Worm (Caenorhabditis elegans) whole organism, L1 larva: ENCODE measurements around the gene M03B6.1.

Experiments
- F16B12.6 ChIP-seq: fragments of 150-350 bp; optimal IDR thresholded peaks from 2 replicates; lab custom pipeline; 2014; ENCODE audit warnings: missing biosample characterization, missing genetic modification characterization
- egl-27 ChIP-seq, 2 experiments: fragments of 150-350 bp in 1 of 2; sonication (generic microtip); optimal IDR thresholded peaks; 3 replicates each; lab custom pipeline; 2017 to 2018; ENCODE audit warnings: missing biosample characterization in 2 of 2, missing genetic modification characterization in 2 of 2, missing genetic modification reagents in 2 of 2
- elt-2 ChIP-seq: sonication (generic microtip); optimal IDR thresholded peaks from 2 replicates; lab custom pipeline; 2016; ENCODE audit warnings: missing genetic modification characterization, mild to moderate bottlenecking, inconsistent platforms, missing compliant biosample characterization, missing genetic modification reagents
- hlh-17 ChIP-seq: fragments of 200-800 bp; sonication (Bioruptor generic); optimal IDR thresholded peaks from 2 replicates; lab custom pipeline; 2018; ENCODE audit warnings: missing genetic modification characterization, mild to moderate bottlenecking, missing compliant biosample characterization, moderate library complexity, borderline replicate concordance
- lin-39 ChIP-seq: fragments of 150-350 bp; optimal IDR thresholded peaks from 2 replicates; lab custom pipeline; 2014; ENCODE audit warnings: missing biosample characterization, missing genetic modification reagents, missing genetic modification characterization
- nhr-12 ChIP-seq: sonication (generic microtip); optimal IDR thresholded peaks from 2 replicates; lab custom pipeline; 2017; ENCODE audit warnings: missing biosample characterization, missing genetic modification characterization
- nhr-90 ChIP-seq: sonication (generic microtip); optimal IDR thresholded peaks from 2 replicates; lab custom pipeline; 2016; ENCODE audit warnings: mild to moderate bottlenecking, missing genetic modification characterization, missing compliant biosample characterization; ENCODE audit not compliant: poor library complexity

ce11 chrX:13886195-13886594, 44.8 kb downstream of the M03B6.1 start:
- TF ChIP-seq egl-27 (tag; optimal IDR thresholded peaks at IDR 0.05; lab: Kevin White, UChicago) (no peak), F16B12.6 (no peak), hlh-17 (GFP tag; lab: Kevin White, UChicago) (no peak), elt-2 (no peak), lin-39 (tag; lab: Kevin White, UChicago) (no peak), nhr-12 (tag; lab: Kevin White, UChicago) (no peak), nhr-90 (tag; lab: Kevin White, UChicago) (peak; percentile 8)
